Fruit fly (Drosophila melanogaster) whole organism, wandering third instar larva: ENCODE measurements around the gene CG14893.

Experiments used
- Abd-B ChIP-seq: fragments of >200 bp; optimal IDR thresholded peaks from 2 replicates; lab custom pipeline; 2017; ENCODE audit warnings: missing biosample characterization, missing genetic modification characterization
- CG9705 ChIP-seq: fragments of 200-800 bp; sonication (Bioruptor generic); optimal IDR thresholded peaks from 2 replicates; lab custom pipeline; 2018; ENCODE audit warnings: missing biosample characterization, mild to moderate bottlenecking, missing genetic modification characterization
- CrebA ChIP-seq: fragments of 200-800 bp; sonication (Bioruptor generic); optimal IDR thresholded peaks from 2 replicates; lab custom pipeline; 2016; ENCODE audit warnings: missing biosample characterization, mild to moderate bottlenecking, missing genetic modification characterization, borderline replicate concordance
- Dfd ChIP-seq: fragments of >200 bp; optimal IDR thresholded peaks from 2 replicates; lab custom pipeline; 2017; ENCODE audit warnings: missing biosample characterization, missing genetic modification characterization
- Dif ChIP-seq: fragments of 200-275, 200-300 bp; sonication (Bioruptor generic); optimal IDR thresholded peaks from 2 replicates; lab custom pipeline; 2018; ENCODE audit warnings: missing biosample characterization, missing genetic modification characterization; ENCODE audit not compliant: partially characterized antibody
- Hr78 ChIP-seq: fragments of >200 bp; optimal IDR thresholded peaks from 2 replicates; lab custom pipeline; 2017; ENCODE audit warnings: missing biosample characterization, missing genetic modification characterization
- Hr83 ChIP-seq: fragments of 200-300 bp; sonication (Bioruptor generic); optimal IDR thresholded peaks from 2 replicates; lab custom pipeline; 2016; ENCODE audit warnings: missing biosample characterization, mild to moderate bottlenecking, missing genetic modification characterization, moderate library complexity; ENCODE audit not compliant: poor library complexity, severe bottlenecking
- Mio ChIP-seq: sonication (Bioruptor generic); optimal IDR thresholded peaks from 2 replicates; lab custom pipeline; 2016; ENCODE audit warnings: missing biosample characterization, missing genetic modification characterization
- Myc ChIP-seq: fragments of >200 bp; optimal IDR thresholded peaks from 2 replicates; lab custom pipeline; 2017
- N ChIP-seq: fragments of >200 bp; optimal IDR thresholded peaks from 2 replicates; lab custom pipeline; 2018; ENCODE audit warnings: missing biosample characterization, missing external identifiers, missing genetic modification characterization
- OdsH ChIP-seq: fragments of 200-800 bp; sonication (Bioruptor generic); optimal IDR thresholded peaks from 2 replicates; lab custom pipeline; 2016; ENCODE audit warnings: missing biosample characterization, mild to moderate bottlenecking, missing genetic modification characterization
- Rel ChIP-seq, 2 experiments: fragments of 200-800 bp; sonication (Bioruptor generic) in 1 of 2; optimal IDR thresholded peaks; 2 replicates in 1 of 2; 3 replicates in 1 of 2; lab custom pipeline; 2016 to 2019; ENCODE audit warnings: mild to moderate bottlenecking in 2 of 2, missing biosample characterization in 2 of 2, missing genetic modification characterization in 2 of 2, moderate library complexity in 1 of 2
- Sp1 ChIP-seq: fragments of 200-800 bp; sonication (Bioruptor generic); optimal IDR thresholded peaks from 3 replicates; lab custom pipeline; 2019; ENCODE audit warnings: missing biosample characterization, mild to moderate bottlenecking, missing genetic modification characterization, moderate library complexity
- Vsx2 ChIP-seq: fragments of 200-300, 225-300 bp; sonication (Bioruptor generic); optimal IDR thresholded peaks from 2 replicates; lab custom pipeline; 2018; ENCODE audit warnings: missing biosample characterization, missing genetic modification characterization; ENCODE audit not compliant: partially characterized antibody
- brk ChIP-seq: fragments of 200-800 bp; sonication (Bioruptor generic); optimal IDR thresholded peaks from 2 replicates; lab custom pipeline; 2016; ENCODE audit warnings: missing biosample characterization, mild to moderate bottlenecking, missing genetic modification characterization
- dmrt93B ChIP-seq: fragments of 200-800 bp; sonication (Bioruptor generic); optimal IDR thresholded peaks from 2 replicates; lab custom pipeline; 2018; ENCODE audit warnings: missing biosample characterization, mild to moderate bottlenecking, missing genetic modification characterization
- fru ChIP-seq: fragments of 200-800 bp; sonication (Bioruptor generic); optimal IDR thresholded peaks from 3 replicates; lab custom pipeline; 2016; ENCODE audit warnings: missing biosample characterization, mild to moderate bottlenecking, missing genetic modification characterization
- h ChIP-seq: fragments of 200-800 bp; sonication (Bioruptor generic); optimal IDR thresholded peaks from 3 replicates; lab custom pipeline; 2016; ENCODE audit warnings: missing biosample characterization, mild to moderate bottlenecking, missing genetic modification characterization
- jim ChIP-seq: fragments of 175-275, 200-325 bp; sonication (Bioruptor generic); optimal IDR thresholded peaks from 2 replicates; lab custom pipeline; 2016; ENCODE audit warnings: missing biosample characterization, mild to moderate bottlenecking, missing genetic modification characterization
- pan ChIP-seq: fragments of >200 bp; optimal IDR thresholded peaks from 2 replicates; lab custom pipeline; 2017
- psq ChIP-seq: fragments of 200-800 bp; sonication (Bioruptor generic); optimal IDR thresholded peaks from 3 replicates; lab custom pipeline; 2017; ENCODE audit warnings: missing biosample characterization, mild to moderate bottlenecking, missing genetic modification characterization, moderate library complexity
- sv ChIP-seq: fragments of 200-800 bp; sonication (Bioruptor generic); optimal IDR thresholded peaks from 3 replicates; lab custom pipeline; 2016; ENCODE audit warnings: missing biosample characterization, missing genetic modification characterization
- woc ChIP-seq: sonication (Bioruptor generic); optimal IDR thresholded peaks from 2 replicates; lab custom pipeline; 2016; ENCODE audit warnings: missing biosample characterization, mild to moderate bottlenecking, missing genetic modification characterization

Gene CG14893

dm6 chr3R:16591407-16591806 is 29.2 kb upstream of the CG14893 start:
- TF ChIP-seq fru (GFP tag; lab: Kevin White, UChicago) (no peak), OdsH (GFP tag; lab: Kevin White, UChicago) (no peak), Dif (no peak), Hr83 (GFP tag; lab: Kevin White, UChicago) (no peak), Hr78 (no peak), Dfd (GFP tag; lab: Kevin White, UChicago) (peak; percentile 73), psq (GFP tag; lab: Kevin White, UChicago) (no peak)
- TF ChIP-seq, all 38 proteins: peak for 1

- TF ChIP-seq jim (GFP tag; lab: Kevin White, UChicago) (no peak), Rel (GFP tag; optimal IDR thresholded peaks at IDR 0.05; lab: Kevin White, UChicago) (no peak), Rel (tag; optimal IDR thresholded peaks at IDR 0.05; lab: Kevin White, UChicago) (no peak), pan (lab: Kevin White, UChicago) (peak; percentile 11), Hr78 (no peak), woc (GFP tag; lab: Kevin White, UChicago) (no peak), N (no peak), h (no peak), Vsx2 (GFP tag; lab: Kevin White, UChicago) (no peak)
These were observed 26.3 kb upstream of the CG14893 start, which contains the start of gene CG14892 for dm6 chr3R:16594056-16594858. Gene CG14892 (plus strand): TSS chr3R:16594414.

- TF ChIP-seq woc (GFP tag; lab: Kevin White, UChicago) (no peak), Dif (no peak), N (no peak)
These were observed 25.6 kb upstream of the CG14893 start for dm6 chr3R:16594961-16595360.

dm6 chr3R:16599647-16600046 is 20.9 kb upstream of the CG14893 start:
- TF ChIP-seq Myc (lab: Kevin White, UChicago) (no peak), N (no peak), brk (GFP tag; lab: Kevin White, UChicago) (no peak), OdsH (GFP tag; lab: Kevin White, UChicago) (no peak)

dm6 chr3R:16600735-16601134 is 19.8 kb upstream of the CG14893 start:
- no peak for TF ChIP-seq dmrt93B
- TF ChIP-seq, all 38 proteins: peak for 0

dm6 chr3R:16604715-16605114 is 15.9 kb upstream of the CG14893 start, which contains the start of gene CG10345:
Gene CG10345 (minus strand): TSS chr3R:16604861.
- TF ChIP-seq pan (lab: Kevin White, UChicago) (no peak), Myc (lab: Kevin White, UChicago) (no peak), Mio (no peak), Abd-B (GFP tag; lab: Kevin White, UChicago) (no peak), Sp1 (GFP tag; lab: Kevin White, UChicago) (no peak), Hr78 (no peak), CrebA (GFP tag; lab: Kevin White, UChicago) (no peak), sv (GFP tag; lab: Kevin White, UChicago) (no peak), psq (GFP tag; lab: Kevin White, UChicago) (no peak), Vsx2 (GFP tag; lab: Kevin White, UChicago) (no peak)
- TF ChIP-seq, all 38 proteins: peak for 0

dm6 chr3R:16605929-16606328 is 14.6 kb upstream of the CG14893 start:
- TF ChIP-seq pan (lab: Kevin White, UChicago), result no peak
- TF ChIP-seq dmrt93B, result no peak
- TF ChIP-seq Myc (lab: Kevin White, UChicago), result no peak
- no peak for TF ChIP-seq N
- TF ChIP-seq brk (GFP tag; lab: Kevin White, UChicago), result no peak
- TF ChIP-seq Dif, result no peak
- no peak for TF ChIP-seq Hr83 (GFP tag; lab: Kevin White, UChicago)
- TF ChIP-seq Dfd (GFP tag; lab: Kevin White, UChicago), result no peak
- no peak for TF ChIP-seq CG9705 (GFP tag; lab: Kevin White, UChicago)
- no peak for TF ChIP-seq h
- TF ChIP-seq Mio, result no peak
- TF ChIP-seq Vsx2 (GFP tag; lab: Kevin White, UChicago), result no peak
